Worm (Caenorhabditis elegans): ENCODE measurements around the gene col-120.
"Not testable (repeated sequence)": the region's sequence is repeated elsewhere in the genome, so short reads cannot be mapped to it uniquely, and the experiment has no call there.

col-120 gene

DNA sequence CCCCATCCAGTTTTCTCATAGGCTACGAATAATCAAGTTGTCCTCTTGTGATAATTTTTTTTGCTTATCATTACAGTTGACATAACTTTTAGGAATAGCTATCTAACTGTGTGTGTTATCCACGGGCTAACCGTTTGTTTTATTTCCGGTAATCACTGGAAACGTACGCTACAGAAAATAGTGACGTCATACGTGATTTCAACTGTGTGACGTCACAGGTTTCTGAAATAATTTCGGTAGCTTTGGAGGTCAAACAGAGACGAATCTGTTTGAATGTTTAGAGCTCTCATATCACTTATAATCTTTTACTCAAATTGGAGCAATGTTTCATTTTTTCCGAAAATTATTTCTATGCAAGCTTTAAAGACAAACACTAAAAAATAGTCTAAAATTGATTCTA, 4.7 kb downstream of the col-120 start:
- no peak for TF ChIP-seq ama-1 (optimal IDR thresholded peaks at IDR 0.05)
- no peak for TF ChIP-seq hmbx-1 (tag; optimal IDR thresholded peaks at IDR 0.05)
- TF ChIP-seq tra-4 (tag; optimal IDR thresholded peaks at IDR 0.05) = no peak
- TF ChIP-seq flt-1 (GFP tag; IDR thresholded peaks at IDR 0.05) = no peak
- no peak for TF ChIP-seq ceh-13 (GFP tag; optimal IDR thresholded peaks at IDR 0.05)
- TF ChIP-seq hmg-4 (GFP tag; optimal IDR thresholded peaks at IDR 0.05) = no peak
- no peak for TF ChIP-seq pes-1 (GFP tag; IDR thresholded peaks at IDR 0.05)
- no peak for TF ChIP-seq B0310.2 (tag; optimal IDR thresholded peaks at IDR 0.05)
- TF ChIP-seq tbx-11 (GFP tag; IDR thresholded peaks at IDR 0.05) = no peak
- no peak for TF ChIP-seq aly-1 (tag; optimal IDR thresholded peaks at IDR 0.05)
- TF ChIP-seq tbx-37 (GFP tag; conservative IDR thresholded peaks at IDR 0.05) = no peak
- no peak for TF ChIP-seq F13C5.2 (tag; optimal IDR thresholded peaks at IDR 0.05)

DNA sequence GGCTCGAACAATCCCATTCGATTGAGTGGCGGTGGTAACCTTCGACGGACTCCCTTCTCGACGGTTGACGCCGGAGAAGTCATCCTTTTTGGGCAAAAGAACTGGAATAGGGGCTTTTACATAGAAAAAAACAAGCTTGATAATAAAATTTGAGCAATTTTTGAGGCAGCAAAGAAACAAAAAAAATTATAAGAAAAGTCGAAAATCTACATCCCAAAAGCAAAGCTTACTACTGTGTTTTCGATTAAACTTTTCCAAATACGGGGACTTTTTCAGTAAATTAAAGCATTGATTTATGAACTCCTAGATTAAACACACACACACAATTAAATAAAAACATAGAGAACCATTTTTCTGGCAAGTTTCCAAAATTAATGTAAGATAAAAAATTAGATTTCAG, 5.6 kb downstream of the col-120 start, which contains the start of gene Y11D7A.9:
Y11D7A.9 (minus strand) TSS at position 101 of the 400 bp plus-strand sequence.
- TF ChIP-seq flt-1 (GFP tag; IDR thresholded peaks at IDR 0.05) (no peak), ama-1 (optimal IDR thresholded peaks at IDR 0.05) (no peak), hmg-4 (GFP tag; optimal IDR thresholded peaks at IDR 0.05) (no peak), F13C5.2 (tag; optimal IDR thresholded peaks at IDR 0.05) (no peak), hnd-1 (tag; optimal IDR thresholded peaks at IDR 0.05) (no peak), ceh-13 (GFP tag; optimal IDR thresholded peaks at IDR 0.05) (no peak), ceh-36 (tag; optimal IDR thresholded peaks at IDR 0.05) (no peak)

DNA sequence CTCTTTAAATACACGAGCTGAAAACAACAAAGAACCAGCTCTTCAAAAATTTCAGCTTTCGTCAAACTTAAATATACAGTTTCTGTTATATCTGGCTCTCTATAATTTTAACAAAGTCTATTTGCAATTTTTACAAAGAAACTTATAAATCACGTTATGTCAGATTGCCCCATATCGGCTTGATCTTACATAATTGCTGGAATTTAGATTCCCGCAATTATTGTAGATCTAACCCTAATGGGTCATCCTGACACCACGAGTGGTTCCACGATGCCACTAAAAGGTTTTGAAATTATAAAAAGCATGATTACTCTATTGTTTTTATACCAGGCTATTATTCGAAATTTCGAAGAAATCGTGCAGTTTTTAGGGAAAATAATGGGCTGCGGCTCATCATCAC, 10.5 kb downstream of the col-120 start, which contains the start of gene Y11D7A.8:
Y11D7A.8 (plus strand) TSS at position 301 of the 400 bp plus-strand sequence.
- TF ChIP-seq ceh-13 (GFP tag; optimal IDR thresholded peaks at IDR 0.05) (no peak), ceh-36 (tag; optimal IDR thresholded peaks at IDR 0.05) (no peak), scrt-1 (GFP tag; IDR thresholded peaks at IDR 0.05) (no peak), ama-1 (optimal IDR thresholded peaks at IDR 0.05) (no peak), hmbx-1 (tag; optimal IDR thresholded peaks at IDR 0.05) (no peak), aly-1 (tag; optimal IDR thresholded peaks at IDR 0.05) (no peak), B0310.2 (tag; optimal IDR thresholded peaks at IDR 0.05) (no peak), hmg-4 (GFP tag; optimal IDR thresholded peaks at IDR 0.05) (no peak), hnd-1 (tag; optimal IDR thresholded peaks at IDR 0.05) (no peak), tra-4 (tag; optimal IDR thresholded peaks at IDR 0.05) (no peak), pes-1 (GFP tag; IDR thresholded peaks at IDR 0.05) (no peak), tbx-37 (GFP tag; conservative IDR thresholded peaks at IDR 0.05) (no peak), flt-1 (GFP tag; IDR thresholded peaks at IDR 0.05) (no peak), ets-7 (tag; optimal IDR thresholded peaks at IDR 0.05) (no peak), tbx-11 (GFP tag; IDR thresholded peaks at IDR 0.05) (no peak), sea-1 (GFP tag; conservative IDR thresholded peaks at IDR 0.05) (no peak), F13C5.2 (tag; optimal IDR thresholded peaks at IDR 0.05) (no peak)

DNA sequence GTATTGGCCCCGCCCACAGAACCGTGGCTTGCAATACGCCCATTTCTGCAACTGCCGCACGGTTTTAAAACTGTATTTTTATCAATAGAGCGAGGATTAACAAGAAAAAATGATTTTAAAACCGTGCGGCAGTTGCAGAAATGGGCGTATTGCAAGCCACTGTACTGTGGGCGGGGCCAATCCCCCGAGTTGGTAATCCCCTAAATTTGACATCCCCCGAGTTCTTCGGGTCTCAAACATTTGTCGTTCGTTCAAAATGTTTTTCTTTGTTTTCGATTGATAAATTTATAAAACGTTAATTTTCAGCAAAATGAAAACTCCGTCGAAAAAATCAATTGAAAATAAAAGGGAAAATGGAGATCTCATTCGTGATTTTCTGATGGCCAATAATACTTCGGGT, 12.4 kb downstream of the col-120 start, which contains the start of gene Y11D7A.7:
Y11D7A.7 (plus strand) TSS at position 301 of the 400 bp plus-strand sequence.
- not testable (repeated sequence) for TF ChIP-seq tbx-11 (GFP tag; IDR thresholded peaks at IDR 0.05); aly-1 (tag; optimal IDR thresholded peaks at IDR 0.05); sea-1 (GFP tag; conservative IDR thresholded peaks at IDR 0.05)

DNA sequence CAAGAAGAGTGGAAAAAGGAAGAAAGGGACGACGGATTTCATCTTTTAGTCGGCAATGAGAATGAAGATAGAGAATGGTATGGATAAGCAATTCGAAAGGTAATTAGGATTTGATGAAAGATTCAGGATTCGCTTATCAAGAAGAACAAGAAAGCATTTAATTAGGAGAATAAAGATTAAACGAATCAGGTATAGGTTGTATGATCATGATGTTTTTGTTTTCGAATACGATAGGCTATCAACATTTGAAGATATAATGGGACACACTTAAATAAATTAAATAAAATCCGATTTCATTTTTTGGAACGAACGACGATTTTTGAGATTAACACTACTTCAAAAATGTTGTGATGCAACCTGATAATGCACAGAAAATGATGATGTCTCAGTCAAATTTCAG, 16.2 kb downstream of the col-120 start, which contains the start of gene Y11D7A.5:
Y11D7A.5 (minus strand) TSS at position 101 of the 400 bp plus-strand sequence.
- no peak for TF ChIP-seq tra-4 (tag; optimal IDR thresholded peaks at IDR 0.05)
- no peak for TF ChIP-seq F13C5.2 (tag; optimal IDR thresholded peaks at IDR 0.05)
- TF ChIP-seq aly-1 (tag; optimal IDR thresholded peaks at IDR 0.05) = no peak
- no peak for TF ChIP-seq ceh-36 (tag; optimal IDR thresholded peaks at IDR 0.05)
- no peak for TF ChIP-seq hmg-4 (GFP tag; optimal IDR thresholded peaks at IDR 0.05)
- TF ChIP-seq tbx-37 (GFP tag; conservative IDR thresholded peaks at IDR 0.05) = no peak
- no peak for TF ChIP-seq ets-7 (tag; optimal IDR thresholded peaks at IDR 0.05)
- no peak for TF ChIP-seq hnd-1 (tag; optimal IDR thresholded peaks at IDR 0.05)
- no peak for TF ChIP-seq ceh-13 (GFP tag; optimal IDR thresholded peaks at IDR 0.05)
- TF ChIP-seq B0310.2 (tag; optimal IDR thresholded peaks at IDR 0.05) = no peak
- no peak for TF ChIP-seq ama-1 (optimal IDR thresholded peaks at IDR 0.05)
- no peak for TF ChIP-seq scrt-1 (GFP tag; IDR thresholded peaks at IDR 0.05)
- TF ChIP-seq tbx-11 (GFP tag; IDR thresholded peaks at IDR 0.05) = no peak

DNA sequence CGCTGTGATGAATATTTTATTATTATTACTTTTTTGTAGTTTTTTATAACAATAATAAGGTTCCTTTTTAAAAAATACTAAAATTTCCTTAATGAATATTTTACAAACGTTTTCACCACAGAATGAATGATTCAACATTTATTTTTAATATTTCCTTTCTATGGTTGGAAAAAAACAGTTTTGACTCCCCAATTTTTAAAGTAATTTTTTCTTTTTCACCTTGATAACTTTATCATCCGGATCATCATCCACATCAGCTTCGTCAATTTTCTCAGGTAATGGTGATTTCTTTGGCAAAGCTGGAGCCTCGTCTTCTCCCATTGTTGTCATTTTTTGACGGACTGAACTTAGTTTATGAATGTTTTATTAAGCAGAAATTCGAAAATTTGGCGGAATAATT, 17.9 kb downstream of the col-120 start, which contains the start of gene rab-28:
rab-28 (minus strand) TSS at position 343 of the 400 bp plus-strand sequence.
- TF ChIP-seq tbx-37 (GFP tag; conservative IDR thresholded peaks at IDR 0.05) = no peak
- no peak for TF ChIP-seq B0310.2 (tag; optimal IDR thresholded peaks at IDR 0.05)
- TF ChIP-seq tbx-11 (GFP tag; IDR thresholded peaks at IDR 0.05) = no peak
- no peak for TF ChIP-seq ets-7 (tag; optimal IDR thresholded peaks at IDR 0.05)
- TF ChIP-seq F13C5.2 (tag; optimal IDR thresholded peaks at IDR 0.05) = no peak
- TF ChIP-seq scrt-1 (GFP tag; IDR thresholded peaks at IDR 0.05) = no peak
- no peak for TF ChIP-seq ama-1 (optimal IDR thresholded peaks at IDR 0.05)
- TF ChIP-seq flt-1 (GFP tag; IDR thresholded peaks at IDR 0.05) = no peak
- no peak for TF ChIP-seq hnd-1 (tag; optimal IDR thresholded peaks at IDR 0.05)
- no peak for TF ChIP-seq hmbx-1 (tag; optimal IDR thresholded peaks at IDR 0.05)
- TF ChIP-seq hmg-4 (GFP tag; optimal IDR thresholded peaks at IDR 0.05) = no peak
- no peak for TF ChIP-seq tra-4 (tag; optimal IDR thresholded peaks at IDR 0.05)
- TF ChIP-seq aly-1 (tag; optimal IDR thresholded peaks at IDR 0.05) = no peak

DNA sequence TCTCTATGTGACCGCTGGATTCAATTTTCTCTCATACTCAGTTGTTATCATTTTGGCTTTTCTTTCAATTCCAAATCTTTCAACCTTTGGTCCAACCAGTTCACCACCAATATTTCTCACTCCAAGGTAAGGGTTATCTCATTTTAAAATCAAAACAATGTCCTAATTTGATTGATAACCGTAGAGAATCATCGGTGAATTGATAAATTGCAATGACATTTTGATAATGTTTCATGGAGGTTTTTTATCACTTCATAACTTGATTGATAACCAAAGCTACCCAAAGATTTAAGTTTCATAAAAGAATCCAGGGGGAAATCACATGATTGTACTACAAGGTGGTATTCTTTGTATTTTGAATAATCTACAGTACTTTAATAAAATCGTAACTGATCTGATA, 22.4 kb downstream of the col-120 start:
- TF ChIP-seq sea-1 (GFP tag; conservative IDR thresholded peaks at IDR 0.05) (no peak), hmbx-1 (tag; optimal IDR thresholded peaks at IDR 0.05) (no peak), ama-1 (optimal IDR thresholded peaks at IDR 0.05) (no peak), tbx-37 (GFP tag; conservative IDR thresholded peaks at IDR 0.05) (no peak), ets-7 (tag; optimal IDR thresholded peaks at IDR 0.05) (no peak), pes-1 (GFP tag; IDR thresholded peaks at IDR 0.05) (no peak), hnd-1 (tag; optimal IDR thresholded peaks at IDR 0.05) (no peak), aly-1 (tag; optimal IDR thresholded peaks at IDR 0.05) (no peak), ceh-13 (GFP tag; optimal IDR thresholded peaks at IDR 0.05) (no peak), F13C5.2 (tag; optimal IDR thresholded peaks at IDR 0.05) (no peak), ceh-36 (tag; optimal IDR thresholded peaks at IDR 0.05) (no peak), scrt-1 (GFP tag; IDR thresholded peaks at IDR 0.05) (no peak), tra-4 (tag; optimal IDR thresholded peaks at IDR 0.05) (no peak), tbx-11 (GFP tag; IDR thresholded peaks at IDR 0.05) (no peak)
